Fruit fly (Drosophila melanogaster) whole organism, pupa: ENCODE data around the gene Mst27D.

Experiments
- Ets98B ChIP-seq: fragments of 200-800 bp; sonication (Bioruptor generic); IDR thresholded peaks from 2 replicates; pipeline ENCODE4 v1.3.6; 2022; ENCODE audit warnings: missing biosample characterization, missing genetic modification characterization
- Pif1A ChIP-seq: fragments of 200-800 bp; sonication (Bioruptor generic); optimal IDR thresholded peaks from 3 replicates; lab custom pipeline; 2016; ENCODE audit warnings: missing biosample characterization, missing genetic modification characterization
- fd96Ca ChIP-seq: fragments of 200-800 bp; sonication (Bioruptor generic); IDR thresholded peaks from 3 replicates; pipeline ENCODE4 v1.3.6; 2022; ENCODE audit warnings: missing biosample characterization, missing genetic modification characterization

- TF ChIP-seq fd96Ca (GFP tag; lab: Robert Waterston, UW) (no peak), Pif1A (GFP tag; lab: Kevin White, UChicago) (peak; percentile 58), Ets98B (GFP tag; lab: Robert Waterston, UW) (peak; percentile 76)
These were observed 12.4 kb upstream of the Mst27D start for dm6 chr2L:7073011-7073410.
